Worm (Caenorhabditis elegans) whole organism, L4/young adult: ENCODE results near the gene glb-11.
A peak's percentile ranks its signal among the peaks of the same experiment; 100 is the strongest.

Experiments
- W03F9.2 ChIP-seq: fragments of 150-350 bp; optimal IDR thresholded peaks from 2 replicates; lab custom pipeline; 2014; ENCODE audit warnings: missing biosample characterization, missing genetic modification characterization
- dao-5 ChIP-seq: sonication (generic microtip); optimal IDR thresholded peaks from 2 replicates; lab custom pipeline; 2016; ENCODE audit warnings: missing genotype, missing genetic modification characterization, moderate library complexity, missing compliant biosample characterization
- him-1 ChIP-seq: sonication (generic microtip); optimal IDR thresholded peaks from 2 replicates; lab custom pipeline; 2016; ENCODE audit warnings: missing genotype, missing genetic modification reagents, missing genetic modification characterization, missing compliant biosample characterization

The glb-11 gene

DNA sequence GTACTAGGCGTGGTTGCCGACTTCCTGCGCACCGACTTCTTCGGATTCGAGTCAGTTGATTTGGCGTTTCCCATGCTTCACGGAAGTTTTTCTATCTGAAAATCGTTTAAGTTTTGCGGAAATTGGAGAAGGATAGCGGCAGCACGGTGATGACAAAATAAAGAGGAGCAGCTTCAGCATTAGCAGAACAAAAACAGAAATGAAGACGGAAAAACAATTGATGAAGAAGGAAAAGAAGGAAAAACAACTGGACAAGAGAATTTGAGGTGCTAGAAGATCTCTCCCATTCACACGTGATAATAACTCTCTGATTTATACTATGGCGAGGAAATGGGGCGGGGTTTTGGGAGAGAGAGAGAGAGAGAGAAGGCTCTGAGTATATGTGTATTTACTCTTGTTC, at the start of gene glb-11:
Gene glb-11, minus strand, starts transcription at position 101 of the 400 bp plus-strand sequence.
- TF ChIP-seq dao-5 (no peak), him-1 (no peak), W03F9.2 (tag; lab: Kevin White, UChicago) (no peak)

DNA sequence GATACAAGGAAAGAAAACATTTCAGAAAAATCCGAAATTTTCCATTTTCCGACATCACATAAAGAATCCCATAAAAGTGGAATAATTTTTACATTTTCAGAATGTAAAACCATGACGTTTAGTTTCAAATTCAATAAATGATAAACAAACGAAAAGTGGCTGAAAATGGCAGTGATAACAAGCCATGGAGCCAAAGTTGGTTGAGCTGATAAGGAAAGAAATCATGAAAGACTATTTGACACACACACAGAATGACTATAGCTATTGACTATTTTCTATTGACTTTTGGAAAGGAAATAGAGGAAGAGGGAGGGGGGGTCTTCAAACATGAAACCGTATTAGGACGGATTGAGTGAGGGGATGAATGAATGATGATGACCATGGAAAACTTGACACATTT, 47.8 kb upstream of the glb-11 start:
- TF ChIP-seq dao-5 (no peak), W03F9.2 (tag; lab: Kevin White, UChicago) (no peak), him-1 (no peak)

DNA sequence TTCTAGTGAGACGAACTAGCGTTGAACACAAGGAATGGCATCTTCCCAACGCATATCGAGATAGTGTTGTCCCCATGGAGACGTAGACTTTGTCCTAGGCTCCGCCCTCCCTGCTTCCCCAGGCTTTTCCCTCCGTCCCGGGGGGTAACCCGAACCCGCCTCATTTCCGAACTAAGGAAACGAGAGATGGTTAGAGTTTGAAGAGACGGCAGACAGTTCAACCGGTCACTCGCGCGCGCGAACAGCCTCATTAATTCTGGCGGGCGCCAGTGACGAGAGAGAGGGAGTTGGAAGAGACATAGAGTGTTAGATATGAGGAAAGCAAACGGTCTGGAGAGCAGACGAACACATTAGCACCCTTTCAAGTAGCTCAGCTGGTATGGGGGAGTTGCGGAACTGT, 45.3 kb upstream of the glb-11 start:
- TF ChIP-seq W03F9.2 (tag; lab: Kevin White, UChicago) (no peak), dao-5 (no peak), him-1 (no peak)

DNA sequence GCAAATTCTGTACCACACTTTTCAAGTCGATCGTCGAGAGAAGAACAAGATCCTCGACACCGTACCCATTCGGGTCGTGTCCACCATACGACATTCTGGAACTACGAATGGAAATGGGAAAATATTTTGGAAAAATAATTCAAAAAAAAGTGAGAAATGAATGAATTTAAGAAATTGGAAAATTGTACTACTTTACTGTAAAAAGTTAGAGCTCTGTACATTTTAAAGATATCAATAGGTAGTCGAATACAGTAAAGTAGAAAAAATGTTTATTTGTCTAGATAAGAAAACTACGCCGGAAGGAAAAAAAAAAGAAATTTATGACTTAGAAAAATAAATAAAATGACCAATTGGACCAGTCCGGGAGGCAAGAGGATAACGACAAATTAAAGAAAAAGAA, 44.8 kb upstream of the glb-11 start, which contains the start of gene hum-5:
Gene hum-5, minus strand, starts transcription at position 101 of the 400 bp plus-strand sequence.
- TF ChIP-seq him-1 (no peak), W03F9.2 (tag; lab: Kevin White, UChicago) (no peak), dao-5 (no peak)

DNA sequence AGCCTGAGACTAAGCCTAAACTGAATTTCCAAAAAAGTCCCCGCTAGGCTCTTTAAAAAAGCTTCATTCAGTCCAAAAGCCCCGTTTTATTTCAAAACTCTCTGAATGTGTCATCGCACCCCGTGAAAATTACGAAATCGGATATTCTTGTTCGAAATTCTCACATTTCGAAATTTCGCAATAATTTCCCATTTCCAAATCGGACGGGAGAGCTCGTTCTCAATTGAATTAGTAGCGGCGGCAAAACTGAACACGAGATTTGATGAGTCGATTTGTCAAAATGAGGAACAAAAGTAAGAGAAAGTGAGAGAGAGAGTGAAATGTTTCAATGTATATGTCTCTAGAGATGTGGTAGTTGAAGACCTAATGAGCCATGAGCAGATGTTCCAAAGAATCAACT, 43.0 kb upstream of the glb-11 start:
- TF ChIP-seq dao-5 = no peak
- TF ChIP-seq him-1 = no peak
- TF ChIP-seq W03F9.2 (tag; lab: Kevin White, UChicago) = no peak

DNA sequence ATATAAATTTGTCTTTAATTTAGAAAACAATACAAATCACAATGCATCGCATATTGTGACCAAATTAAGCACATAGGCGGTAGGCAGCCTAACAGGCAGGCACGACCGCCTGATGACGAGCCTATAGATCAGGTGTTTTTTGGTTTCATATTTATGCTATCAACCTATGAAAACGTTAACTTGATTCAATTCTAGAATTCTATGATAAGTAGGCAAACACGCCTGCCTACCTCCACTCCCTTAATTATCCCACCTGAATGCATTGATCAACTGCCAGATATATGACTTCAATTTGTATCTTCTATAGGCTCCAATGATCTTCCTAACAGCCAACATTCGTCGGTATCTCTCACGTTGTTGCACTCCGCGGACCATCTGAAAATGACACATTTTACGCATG, 38.9 kb upstream of the glb-11 start:
- no peak for TF ChIP-seq W03F9.2 (tag; lab: Kevin White, UChicago)
- no peak for TF ChIP-seq dao-5
- TF ChIP-seq him-1 = no peak

DNA sequence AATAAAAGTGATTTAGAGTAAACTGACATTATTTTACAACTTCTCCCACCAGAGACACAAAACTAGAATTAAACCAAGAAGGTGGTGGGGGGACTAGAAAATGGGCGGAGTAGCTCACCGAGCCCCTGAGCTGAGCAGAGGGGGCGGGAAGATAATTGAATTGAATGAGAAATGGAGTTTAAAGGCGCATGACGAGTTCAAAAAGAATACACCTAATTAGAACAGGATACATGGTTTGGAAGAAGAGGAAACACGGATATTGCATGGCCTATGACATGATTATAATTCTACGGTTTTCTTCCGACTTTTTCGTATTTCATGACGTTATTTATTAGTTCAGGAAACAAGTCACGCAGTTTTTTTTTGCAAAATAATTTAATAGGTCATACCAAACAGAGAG, 36.1 kb upstream of the glb-11 start, which contains the start of gene T02C12.5:
Gene T02C12.5, minus strand, starts transcription at position 101 of the 400 bp plus-strand sequence.
- TF ChIP-seq dao-5 = no peak
- TF ChIP-seq him-1 = no peak
- TF ChIP-seq W03F9.2 (tag; lab: Kevin White, UChicago) = no peak

DNA sequence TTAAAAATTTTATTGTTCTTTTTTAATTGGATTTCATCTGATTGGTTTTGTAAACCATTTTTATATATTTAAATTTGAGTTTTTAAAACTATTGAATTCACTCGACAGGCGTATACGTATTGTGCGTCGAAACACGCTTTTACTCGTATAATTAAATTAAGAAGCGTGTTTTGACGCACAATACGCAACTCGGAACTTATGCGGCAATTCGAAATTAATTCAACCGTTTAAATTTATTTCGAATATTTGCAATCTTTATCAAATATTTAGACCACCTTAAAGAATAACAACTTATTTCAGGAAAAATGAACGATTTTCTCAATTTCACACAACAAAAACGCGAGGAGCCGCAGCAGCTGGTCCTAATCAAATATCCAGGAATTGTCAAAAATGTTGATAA, 29.9 kb upstream of the glb-11 start, which contains the start of gene tftc-5:
Gene tftc-5, plus strand, starts transcription at position 301 of the 400 bp plus-strand sequence.
- TF ChIP-seq him-1 = no peak
- TF ChIP-seq W03F9.2 (tag; lab: Kevin White, UChicago) = no peak
- no peak for TF ChIP-seq dao-5

DNA sequence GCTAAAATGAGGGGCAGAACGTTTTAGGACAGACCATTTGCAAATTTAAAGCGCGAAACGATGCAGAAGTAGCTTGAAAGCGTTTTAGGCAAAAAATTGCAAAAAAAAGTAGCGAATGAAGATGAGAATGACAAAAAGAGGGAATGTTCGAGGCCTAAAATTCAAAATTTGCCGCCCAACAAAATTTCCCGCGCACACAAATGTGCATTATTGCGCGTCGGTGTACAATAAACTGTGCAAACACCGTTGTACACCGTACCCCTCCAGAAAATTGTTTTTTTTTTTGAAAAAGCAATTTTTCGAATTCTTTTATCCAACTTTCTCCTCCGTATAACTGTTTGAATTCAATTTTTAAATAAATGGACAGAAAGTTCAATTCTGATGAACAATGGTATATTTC, 27.8 kb upstream of the glb-11 start, which contains the start of gene snpc-3.4:
Gene snpc-3.4, plus strand, starts transcription at position 237 of the 400 bp plus-strand sequence.
- TF ChIP-seq dao-5 (no peak), W03F9.2 (tag; lab: Kevin White, UChicago) (peak; percentile 76), him-1 (peak; percentile 50)

DNA sequence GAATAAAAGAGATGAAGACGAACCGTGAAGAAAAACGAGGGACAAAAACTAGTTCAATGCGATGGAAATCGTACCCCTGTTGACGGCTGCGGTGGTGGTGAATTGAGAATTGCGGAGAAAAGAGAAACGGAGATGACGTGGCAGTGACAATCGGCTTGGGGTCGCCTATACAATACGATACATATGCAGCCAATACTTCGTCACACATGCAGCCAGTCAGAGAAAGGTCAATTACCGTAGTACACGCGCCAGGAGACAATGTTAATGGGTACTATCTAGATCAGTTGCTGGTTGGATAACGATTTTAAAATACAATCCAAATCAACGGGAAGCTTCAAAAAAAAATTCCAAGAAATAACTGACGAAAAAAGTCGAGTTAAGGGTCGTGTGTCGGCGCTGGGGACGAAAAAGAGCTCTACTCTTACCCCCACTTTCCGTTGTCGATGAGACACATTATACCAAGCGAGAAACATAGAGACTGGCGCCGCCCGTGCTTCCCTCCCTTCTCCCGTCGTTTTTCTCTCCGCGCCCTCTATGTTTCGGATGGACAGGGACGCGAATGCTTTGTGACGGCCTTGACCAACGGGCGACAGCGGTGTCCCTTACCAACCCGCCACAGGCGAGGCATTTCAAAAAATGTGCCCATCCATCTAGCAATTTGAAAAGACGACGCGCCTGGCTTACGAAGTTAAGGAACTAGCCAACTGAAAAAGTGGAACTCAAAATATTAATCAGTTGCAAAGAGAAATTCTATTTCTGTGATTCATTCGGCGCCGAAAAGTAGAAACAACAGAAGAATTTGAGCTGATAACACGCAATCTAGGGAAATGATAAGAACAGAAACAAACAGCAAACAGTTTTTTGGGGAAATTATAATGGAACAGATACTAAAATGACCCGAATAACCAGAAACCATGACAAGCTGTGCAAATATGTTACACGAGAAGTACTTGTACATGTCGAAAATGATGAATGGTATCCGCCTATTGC, 26.9 kb upstream of the glb-11 start:
- TF ChIP-seq W03F9.2 (tag; lab: Kevin White, UChicago) (no peak), dao-5 (no peak)

DNA sequence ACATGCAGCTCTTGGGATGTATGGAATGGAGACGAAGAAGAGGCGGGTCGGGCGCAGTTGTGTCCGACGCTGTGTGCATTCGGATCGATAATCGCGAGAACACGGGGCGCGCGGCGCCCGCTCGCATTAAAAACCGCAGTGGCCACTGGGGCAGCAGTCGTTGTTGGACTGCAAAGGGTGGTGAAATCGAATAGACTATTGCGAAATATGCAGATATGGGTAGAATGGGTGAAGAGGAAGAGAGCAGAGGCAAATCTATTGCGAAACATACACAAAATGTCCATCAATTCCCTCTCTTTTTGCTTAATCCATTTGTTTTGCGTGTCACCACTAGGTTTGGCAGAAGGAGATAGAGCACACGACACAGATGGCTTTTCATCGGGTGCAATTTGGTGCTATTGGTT, 26.1 kb upstream of the glb-11 start:
- peak; percentile 79 for TF ChIP-seq him-1
- no peak for TF ChIP-seq W03F9.2 (tag; lab: Kevin White, UChicago)

DNA sequence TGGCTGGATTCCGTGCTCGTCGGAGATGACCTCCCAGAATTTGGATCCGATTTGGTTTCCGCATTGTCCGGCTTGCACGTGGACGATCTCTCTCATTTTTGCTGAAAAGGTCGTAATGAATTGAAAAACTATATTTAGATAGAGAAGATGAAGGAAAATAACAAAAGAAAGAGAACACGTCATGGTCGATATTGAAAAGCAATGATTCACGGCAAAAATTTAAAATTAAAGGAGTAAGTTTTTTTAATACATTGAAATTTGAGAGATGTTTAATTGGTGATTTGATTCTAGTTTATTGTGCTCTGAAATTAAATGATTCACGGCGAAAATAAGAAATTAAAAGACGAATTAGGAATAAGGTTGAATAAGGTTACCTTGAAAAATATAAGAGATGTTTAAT, 25.5 kb upstream of the glb-11 start, which contains the start of gene tbb-2:
Gene tbb-2, minus strand, starts transcription at position 101 of the 400 bp plus-strand sequence.
- TF ChIP-seq W03F9.2 (tag; lab: Kevin White, UChicago) = no peak

DNA sequence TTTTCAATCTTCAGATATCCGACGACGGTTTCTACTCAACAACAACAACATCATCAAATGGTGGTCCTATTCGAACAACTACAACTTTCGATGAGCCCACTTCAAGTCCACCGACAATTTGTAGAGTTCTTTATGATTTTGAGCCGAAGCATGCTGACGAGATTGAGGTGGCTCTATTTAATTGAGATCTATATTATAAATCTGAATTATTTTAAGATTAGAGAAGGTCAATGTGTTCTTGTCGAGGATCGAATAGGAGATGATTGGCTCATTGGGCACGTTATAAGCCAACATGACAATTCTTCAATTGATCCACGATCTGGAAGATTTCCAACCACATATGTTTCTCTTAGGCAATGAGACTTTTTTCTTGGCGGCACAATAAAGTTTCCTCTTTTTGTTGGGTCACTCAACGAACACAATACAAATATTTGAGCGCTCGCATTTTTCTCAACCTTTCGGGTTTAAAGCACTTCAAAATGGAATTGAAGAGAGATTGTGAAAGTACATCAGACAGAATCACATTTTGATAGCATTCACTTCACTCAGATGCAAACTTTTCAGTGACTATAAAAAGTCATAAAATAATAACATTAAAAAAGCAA, 23.5 kb upstream of the glb-11 start:
- TF ChIP-seq dao-5 = no peak
- TF ChIP-seq him-1 = no peak
- no peak for TF ChIP-seq W03F9.2 (tag; lab: Kevin White, UChicago)

DNA sequence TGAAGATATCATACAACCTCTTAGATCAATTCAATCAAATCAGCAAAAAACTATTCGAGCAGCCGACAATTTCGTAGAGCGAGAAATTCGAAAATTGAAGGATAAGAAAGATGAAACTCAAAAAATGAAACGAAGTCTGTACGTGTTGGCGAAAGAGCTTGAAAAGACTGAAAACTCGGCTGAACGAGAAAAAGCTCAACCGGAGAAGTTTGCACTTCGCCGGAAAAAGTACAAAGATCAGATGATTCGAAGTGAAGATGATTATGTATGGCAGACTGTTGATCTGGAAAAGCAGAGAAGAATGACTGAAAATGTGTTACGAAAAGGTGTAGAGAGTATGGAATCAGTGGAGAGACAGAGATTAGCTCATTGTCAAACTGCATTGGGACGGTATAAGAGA, 21.1 kb upstream of the glb-11 start:
- no peak for TF ChIP-seq dao-5

DNA sequence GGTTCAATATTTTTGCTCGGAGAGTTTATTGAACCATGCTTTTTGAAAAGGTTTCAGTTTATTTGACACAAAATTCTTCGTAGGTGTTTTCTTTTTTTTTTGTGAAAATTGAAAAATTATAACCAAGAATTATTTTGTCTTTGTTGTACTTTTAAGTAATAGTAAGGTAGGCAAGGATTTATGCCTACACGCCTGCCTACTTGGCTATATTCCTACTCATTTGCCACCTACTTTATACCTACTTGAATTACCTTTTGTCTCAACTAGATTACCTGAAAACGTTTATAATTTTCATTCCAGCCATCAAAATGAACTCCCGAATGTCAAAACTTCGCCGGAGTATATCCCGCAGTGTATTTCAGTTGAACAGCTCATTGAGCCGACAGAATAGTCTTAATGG, 20.0 kb upstream of the glb-11 start, which contains the start of gene C36E8.4:
Gene C36E8.4, plus strand, starts transcription at position 301 of the 400 bp plus-strand sequence.
- TF ChIP-seq him-1 (no peak), W03F9.2 (tag; lab: Kevin White, UChicago) (no peak), dao-5 (no peak)
